Worm (Caenorhabditis elegans) whole organism, L1 larva: ENCODE results near the gene spig-6.

ENCODE experiments used
- C34B4.2 ChIP-seq: sonication (generic microtip); optimal IDR thresholded peaks from 2 replicates; lab custom pipeline; 2017; ENCODE audit warnings: mild to moderate bottlenecking, missing genetic modification characterization, missing compliant biosample characterization
- F16B12.6 ChIP-seq: fragments of 150-350 bp; optimal IDR thresholded peaks from 2 replicates; lab custom pipeline; 2014; ENCODE audit warnings: missing biosample characterization, missing genetic modification characterization
- Y116A8C.19 ChIP-seq: sonication (generic microtip); optimal IDR thresholded peaks from 2 replicates; lab custom pipeline; 2016; ENCODE audit warnings: missing compliant biosample characterization, missing genetic modification characterization, borderline replicate concordance
- aha-1 ChIP-seq: fragments of 150-350 bp; optimal IDR thresholded peaks from 2 replicates; lab custom pipeline; 2014; ENCODE audit warnings: missing biosample characterization, missing genetic modification characterization
- aly-2 ChIP-seq: fragments of 150-350 bp; optimal IDR thresholded peaks from 2 replicates; lab custom pipeline; 2014; ENCODE audit warnings: missing biosample characterization, missing genetic modification characterization
- ama-1 ChIP-seq: fragments of 150-350 bp; optimal IDR thresholded peaks from 2 replicates; lab custom pipeline; 2014
- ceh-88 ChIP-seq: fragments of 200-800 bp; sonication (Bioruptor generic); IDR thresholded peaks from 2 replicates; pipeline ENCODE4 v1.3.6; 2022; ENCODE audit warnings: missing genetic modification characterization, missing compliant biosample characterization
- egl-27 ChIP-seq, 2 experiments: fragments of 150-350 bp in 1 of 2; sonication (generic microtip); optimal IDR thresholded peaks; 3 replicates each; lab custom pipeline; 2017 to 2018; ENCODE audit warnings: missing biosample characterization in 2 of 2, missing genetic modification characterization in 2 of 2, missing genetic modification reagents in 2 of 2
- elt-2 ChIP-seq: sonication (generic microtip); optimal IDR thresholded peaks from 2 replicates; lab custom pipeline; 2016; ENCODE audit warnings: missing genetic modification characterization, mild to moderate bottlenecking, inconsistent platforms, missing compliant biosample characterization, missing genetic modification reagents
- fkh-10 ChIP-seq: sonication (generic microtip); optimal IDR thresholded peaks from 2 replicates; lab custom pipeline; 2017; ENCODE audit warnings: missing biosample characterization, missing genetic modification reagents, missing genetic modification characterization
- fkh-8 ChIP-seq: sonication (generic microtip); optimal IDR thresholded peaks from 2 replicates; lab custom pipeline; 2016; ENCODE audit warnings: mild to moderate bottlenecking, missing genetic modification characterization, missing compliant biosample characterization
- fos-1 ChIP-seq: fragments of 150-350 bp; optimal IDR thresholded peaks from 2 replicates; lab custom pipeline; 2014; ENCODE audit warnings: missing biosample characterization, missing genetic modification characterization
- grh-1 ChIP-seq: fragments of 200-800 bp; sonication (Bioruptor generic); IDR thresholded peaks from 2 replicates; pipeline ENCODE4 v1.3.6; 2022; ENCODE audit warnings: missing genetic modification reagents, missing genetic modification characterization, missing compliant biosample characterization
- hlh-17 ChIP-seq: fragments of 200-800 bp; sonication (Bioruptor generic); optimal IDR thresholded peaks from 2 replicates; lab custom pipeline; 2018; ENCODE audit warnings: missing genetic modification characterization, mild to moderate bottlenecking, missing compliant biosample characterization, moderate library complexity, borderline replicate concordance
- hpl-2 ChIP-seq: fragments of 150-350 bp; optimal IDR thresholded peaks from 2 replicates; lab custom pipeline; 2014; ENCODE audit warnings: missing biosample characterization, missing genetic modification reagents, missing genetic modification characterization
- lin-13 ChIP-seq: fragments of 150-350 bp; optimal IDR thresholded peaks from 2 replicates; lab custom pipeline; 2014; ENCODE audit warnings: missing biosample characterization, missing genetic modification reagents, missing genetic modification characterization
- lin-35 ChIP-seq, 2 experiments: fragments of 150-350 bp; optimal IDR thresholded peaks; 2 replicates each; lab custom pipeline; 2014; ENCODE audit warnings: missing biosample characterization in 2 of 2, missing genetic modification characterization in 2 of 2, missing genetic modification reagents in 2 of 2
- lin-39 ChIP-seq: fragments of 150-350 bp; optimal IDR thresholded peaks from 2 replicates; lab custom pipeline; 2014; ENCODE audit warnings: missing biosample characterization, missing genetic modification reagents, missing genetic modification characterization
- lir-3 ChIP-seq: sonication (generic microtip); optimal IDR thresholded peaks from 2 replicates; lab custom pipeline; 2016; ENCODE audit warnings: mild to moderate bottlenecking, missing genetic modification characterization, moderate library complexity, missing compliant biosample characterization; ENCODE audit not compliant: poor library complexity
- mef-2 ChIP-seq: fragments of 150-350 bp; optimal IDR thresholded peaks from 2 replicates; lab custom pipeline; 2014; ENCODE audit warnings: missing biosample characterization, missing genetic modification characterization
- mep-1 ChIP-seq: fragments of 150-350 bp; optimal IDR thresholded peaks from 2 replicates; lab custom pipeline; 2014; ENCODE audit warnings: missing biosample characterization, missing genetic modification characterization
- nhr-19 ChIP-seq: fragments of 200-800 bp; sonication (Bioruptor generic); conservative IDR thresholded peaks from 2 replicates; pipeline ENCODE4 v1.3.6; 2022; ENCODE audit warnings: missing genetic modification characterization, missing compliant biosample characterization
- nhr-28 ChIP-seq: fragments of 150-350 bp; optimal IDR thresholded peaks from 2 replicates; lab custom pipeline; 2014; ENCODE audit warnings: missing biosample characterization, missing genetic modification characterization
- nhr-71 ChIP-seq: sonication (generic microtip); optimal IDR thresholded peaks from 2 replicates; lab custom pipeline; 2016; ENCODE audit warnings: mild to moderate bottlenecking, missing genetic modification characterization, moderate library complexity, missing compliant biosample characterization
- nhr-76 ChIP-seq: sonication (generic microtip); optimal IDR thresholded peaks from 2 replicates; lab custom pipeline; 2017; ENCODE audit warnings: missing biosample characterization, missing genetic modification characterization
- nhr-77 ChIP-seq: fragments of 150-350 bp; optimal IDR thresholded peaks from 2 replicates; lab custom pipeline; 2014; ENCODE audit warnings: missing biosample characterization, missing genetic modification characterization
- nhr-84 ChIP-seq: sonication (generic microtip); optimal IDR thresholded peaks from 2 replicates; lab custom pipeline; 2017; ENCODE audit warnings: missing biosample characterization, missing genetic modification characterization
- nhr-85 ChIP-seq: sonication (generic microtip); peaks from one replicate; lab custom pipeline; 2016; ENCODE audit warnings: missing genetic modification characterization, inconsistent platforms, missing compliant biosample characterization
- nhr-90 ChIP-seq: sonication (generic microtip); optimal IDR thresholded peaks from 2 replicates; lab custom pipeline; 2016; ENCODE audit warnings: mild to moderate bottlenecking, missing genetic modification characterization, missing compliant biosample characterization; ENCODE audit not compliant: poor library complexity
- pag-3 ChIP-seq: sonication (generic microtip); optimal IDR thresholded peaks from 2 replicates; lab custom pipeline; 2017; ENCODE audit warnings: missing genetic modification characterization, mild to moderate bottlenecking, missing compliant biosample characterization, antibody characterized with exemption, borderline replicate concordance; ENCODE audit not compliant: insufficient read depth
- pqm-1 ChIP-seq: sonication (generic microtip); optimal IDR thresholded peaks from 3 replicates; lab custom pipeline; 2017; ENCODE audit warnings: missing biosample characterization, missing genetic modification characterization
- skn-1 ChIP-seq: fragments of 150-350 bp; optimal IDR thresholded peaks from 2 replicates; lab custom pipeline; 2014; ENCODE audit warnings: missing biosample characterization, missing genetic modification characterization
- snpc-4 ChIP-seq: fragments of 150-350 bp; optimal IDR thresholded peaks from 2 replicates; lab custom pipeline; 2014; ENCODE audit warnings: missing biosample characterization, missing genetic modification characterization
- snu-23 ChIP-seq: sonication (generic microtip); optimal IDR thresholded peaks from 2 replicates; lab custom pipeline; 2016; ENCODE audit warnings: missing genetic modification characterization, missing compliant biosample characterization
- tbx-2 ChIP-seq: sonication (generic microtip); optimal IDR thresholded peaks from 2 replicates; lab custom pipeline; 2016; ENCODE audit warnings: missing genetic modification characterization, missing compliant biosample characterization
- tlp-1 ChIP-seq: fragments of 150-350 bp; optimal IDR thresholded peaks from 2 replicates; lab custom pipeline; 2014; ENCODE audit warnings: missing biosample characterization, missing genetic modification characterization
- vab-15 ChIP-seq: sonication (generic microtip); optimal IDR thresholded peaks from 2 replicates; lab custom pipeline; 2017; ENCODE audit warnings: missing genotype, mild to moderate bottlenecking, missing genetic modification characterization, missing compliant biosample characterization
- ztf-11 ChIP-seq, 2 experiments: sonication (generic microtip); optimal IDR thresholded peaks; 2 replicates each; lab custom pipeline; 2016 to 2017; ENCODE audit warnings: missing genetic modification characterization in 2 of 2, missing biosample characterization in 1 of 2, missing compliant biosample characterization in 1 of 2

spig-6 gene

ce11 chrV:16460866-16461265 lies 20.5 kb upstream of the spig-6 start, which contains the start of gene srh-142:
Gene srh-142, minus strand, starts transcription at chrV:16460966.
- TF ChIP-seq C34B4.2 (no peak), tlp-1 (no peak), hlh-17 (no peak), tbx-2 (no peak), vab-15 (tag; lab: Kevin White, UChicago) (no peak), aha-1 (tag; lab: Kevin White, UChicago) (no peak)

- TF ChIP-seq nhr-28 (tag; lab: Kevin White, UChicago) (no peak), ceh-88 (GFP tag; lab: Robert Waterston, UW) (no peak), fos-1 (no peak), mef-2 (tag; lab: Kevin White, UChicago) (no peak), nhr-84 (tag; lab: Kevin White, UChicago) (no peak), egl-27 (tag; optimal IDR thresholded peaks at IDR 0.05; lab: Kevin White, UChicago) (no peak)
These were observed 13.5 kb upstream of the spig-6 start, which contains the start of gene sru-44 for ce11 chrV:16467840-16468239. Gene sru-44, minus strand, starts transcription at chrV:16467940.

- TF ChIP-seq lin-35 (GFP tag; optimal IDR thresholded peaks at IDR 0.05; lab: Kevin White, UChicago) (no peak), pqm-1 (tag; lab: Kevin White, UChicago) (no peak), ceh-88 (GFP tag; lab: Robert Waterston, UW) (no peak), grh-1 (GFP tag; lab: Robert Waterston, UW) (no peak), tbx-2 (no peak), snpc-4 (tag; lab: Kevin White, UChicago) (no peak), hpl-2 (GFP tag; lab: Kevin White, UChicago) (no peak), Y116A8C.19 (tag; lab: Kevin White, UChicago) (no peak), lin-39 (tag; lab: Kevin White, UChicago) (no peak), ztf-11 (tag; optimal IDR thresholded peaks at IDR 0.05; lab: Kevin White, UChicago) (no peak), nhr-77 (tag; lab: Kevin White, UChicago) (no peak), snu-23 (GFP tag; lab: Kevin White, UChicago) (no peak), tlp-1 (no peak), fkh-10 (GFP tag; lab: Kevin White, UChicago) (no peak)
These were observed 10.5 kb upstream of the spig-6 start, which contains the start of gene srh-138 for ce11 chrV:16470916-16471315. Gene srh-138, minus strand, starts transcription at chrV:16471016.

- no peak for TF ChIP-seq pag-3 (tag; lab: Kevin White, UChicago)
- TF ChIP-seq aly-2 (tag; lab: Kevin White, UChicago): no peak
- no peak for TF ChIP-seq ztf-11 (tag; optimal IDR thresholded peaks at IDR 0.05; lab: Kevin White, UChicago)
- TF ChIP-seq nhr-90 (tag; lab: Kevin White, UChicago): no peak
- TF ChIP-seq ama-1 (lab: Kevin White, UChicago): no peak
- TF ChIP-seq mep-1 (tag; lab: Kevin White, UChicago): no peak
- TF ChIP-seq C34B4.2: no peak
- no peak for TF ChIP-seq nhr-19 (GFP tag; lab: Robert Waterston, UW)
- TF ChIP-seq F16B12.6 (tag; lab: Kevin White, UChicago): no peak
- TF ChIP-seq lir-3: no peak
- no peak for TF ChIP-seq fkh-8 (tag; lab: Kevin White, UChicago)
- no peak for TF ChIP-seq nhr-85 (tag; lab: Kevin White, UChicago)
- no peak for TF ChIP-seq egl-27 (tag; optimal IDR thresholded peaks at IDR 0.05; lab: Kevin White, UChicago)
- TF ChIP-seq skn-1 (tag; lab: Kevin White, UChicago): no peak
- TF ChIP-seq nhr-71: no peak
- TF ChIP-seq lin-13 (GFP tag; lab: Kevin White, UChicago): no peak
- no peak for TF ChIP-seq nhr-76
- no peak for TF ChIP-seq elt-2
- TF ChIP-seq, all 84 proteins: peak for 0
These were observed 9.3 kb upstream of the spig-6 start, which contains the start of gene srw-35 for ce11 chrV:16471995-16472563. Gene srw-35, plus strand, starts transcription at chrV:16472513.
